Worm (Caenorhabditis elegans) whole organism, early embryonic: ENCODE measurements around the gene clh-1.
A peak's percentile ranks its signal among the peaks of the same experiment; 100 is the strongest.

Experiments
- B0310.2 ChIP-seq: sonication (generic microtip); optimal IDR thresholded peaks from 2 replicates; lab custom pipeline; 2016; ENCODE audit warnings: mild to moderate bottlenecking, missing genetic modification characterization, missing compliant biosample characterization
- F13C5.2 ChIP-seq: sonication (generic microtip); optimal IDR thresholded peaks from 2 replicates; lab custom pipeline; 2017; ENCODE audit warnings: mild to moderate bottlenecking, missing genetic modification characterization, inconsistent platforms, missing compliant biosample characterization
- aly-1 ChIP-seq: sonication (generic microtip); optimal IDR thresholded peaks from 2 replicates; lab custom pipeline; 2016; ENCODE audit warnings: missing genetic modification characterization, missing compliant biosample characterization
- ama-1 ChIP-seq: fragments of 150-350 bp; optimal IDR thresholded peaks from 2 replicates; lab custom pipeline; 2014
- ceh-13 ChIP-seq: fragments of 200-800 bp; sonication (Bioruptor generic); optimal IDR thresholded peaks from 2 replicates; lab custom pipeline; 2018; ENCODE audit warnings: mild to moderate bottlenecking, missing genetic modification characterization, missing compliant biosample characterization
- ceh-36 ChIP-seq: sonication (generic microtip); optimal IDR thresholded peaks from 2 replicates; lab custom pipeline; 2016; ENCODE audit warnings: missing genetic modification characterization, inconsistent platforms, missing compliant biosample characterization
- ets-7 ChIP-seq: sonication (generic microtip); optimal IDR thresholded peaks from 2 replicates; lab custom pipeline; 2016; ENCODE audit warnings: missing genotype, missing genetic modification characterization, missing compliant biosample characterization
- flt-1 ChIP-seq: fragments of 200-800 bp; sonication (Bioruptor generic); IDR thresholded peaks from 2 replicates; pipeline ENCODE4 v1.3.6; 2022; ENCODE audit warnings: missing genetic modification characterization, missing compliant biosample characterization
- hmbx-1 ChIP-seq: sonication (generic microtip); optimal IDR thresholded peaks from 2 replicates; lab custom pipeline; 2016; ENCODE audit warnings: mild to moderate bottlenecking, missing genetic modification characterization, missing compliant biosample characterization
- hmg-4 ChIP-seq: fragments of 200-800 bp; sonication (Bioruptor generic); optimal IDR thresholded peaks from 2 replicates; lab custom pipeline; 2018; ENCODE audit warnings: mild to moderate bottlenecking, missing genetic modification characterization, missing compliant biosample characterization
- hnd-1 ChIP-seq: sonication (generic microtip); optimal IDR thresholded peaks from 2 replicates; lab custom pipeline; 2016; ENCODE audit warnings: missing genetic modification characterization, missing compliant biosample characterization
- pes-1 ChIP-seq: fragments of 200-800 bp; sonication (Bioruptor generic); IDR thresholded peaks from 2 replicates; pipeline ENCODE4 v1.3.6; 2022; ENCODE audit warnings: missing genetic modification reagents, missing genetic modification characterization, missing compliant biosample characterization
- scrt-1 ChIP-seq: fragments of 200-800 bp; sonication (Bioruptor generic); IDR thresholded peaks from 2 replicates; pipeline ENCODE4 v1.3.6; 2022; ENCODE audit warnings: missing genetic modification characterization, missing compliant biosample characterization
- sea-1 ChIP-seq: fragments of 200-800 bp; sonication (Bioruptor generic); conservative IDR thresholded peaks from 2 replicates; pipeline ENCODE4 v1.3.6; 2022; ENCODE audit warnings: missing genetic modification characterization, missing compliant biosample characterization
- tbx-11 ChIP-seq: fragments of 200-800 bp; sonication (Bioruptor generic); IDR thresholded peaks from 2 replicates; pipeline ENCODE4 v1.3.6; 2022; ENCODE audit warnings: missing genetic modification characterization, missing compliant biosample characterization
- tbx-37 ChIP-seq: fragments of 200-800 bp; sonication (Bioruptor generic); conservative IDR thresholded peaks from 2 replicates; pipeline ENCODE4 v1.3.6; 2022; ENCODE audit warnings: missing genetic modification reagents, missing genetic modification characterization, missing compliant biosample characterization
- tra-4 ChIP-seq: sonication (generic microtip); optimal IDR thresholded peaks from 2 replicates; lab custom pipeline; 2017; ENCODE audit warnings: missing genetic modification characterization, missing compliant biosample characterization

Gene clh-1

ce11 chrII:11835208-11835607 is 21.1 kb downstream of the clh-1 start, which contains the start of gene T27D12.6:
T27D12.6 (plus strand) TSS chrII:11835508.
- TF ChIP-seq aly-1 (tag; lab: Kevin White, UChicago) (no peak), tra-4 (no peak), hmg-4 (GFP tag; lab: Kevin White, UChicago) (no peak), hmbx-1 (tag; lab: Kevin White, UChicago) (no peak), B0310.2 (tag; lab: Kevin White, UChicago) (no peak), scrt-1 (GFP tag; lab: Robert Waterston, UW) (no peak), ceh-13 (GFP tag; lab: Kevin White, UChicago) (no peak), flt-1 (GFP tag; lab: Robert Waterston, UW) (no peak), ama-1 (lab: Kevin White, UChicago) (no peak), tbx-11 (GFP tag; lab: Robert Waterston, UW) (no peak), ceh-36 (tag; lab: Kevin White, UChicago) (no peak), F13C5.2 (no peak), ets-7 (tag; lab: Kevin White, UChicago) (no peak), pes-1 (GFP tag; lab: Robert Waterston, UW) (no peak), sea-1 (GFP tag; lab: Robert Waterston, UW) (no peak)

ce11 chrII:11832475-11832874 is 23.8 kb downstream of the clh-1 start, which contains the start of gene clec-144:
clec-144 (minus strand) TSS chrII:11832575.
- TF ChIP-seq flt-1 (GFP tag; lab: Robert Waterston, UW): no peak

ce11 chrII:11830601-11831000 is 25.7 kb downstream of the clh-1 start:
- TF ChIP-seq tbx-11 (GFP tag; lab: Robert Waterston, UW) (no peak), scrt-1 (GFP tag; lab: Robert Waterston, UW) (no peak), tra-4 (no peak), hmbx-1 (tag; lab: Kevin White, UChicago) (no peak), F13C5.2 (no peak), flt-1 (GFP tag; lab: Robert Waterston, UW) (no peak), ets-7 (tag; lab: Kevin White, UChicago) (no peak), ama-1 (lab: Kevin White, UChicago) (no peak), tbx-37 (no peak), pes-1 (GFP tag; lab: Robert Waterston, UW) (no peak), hnd-1 (tag; lab: Kevin White, UChicago) (no peak), sea-1 (GFP tag; lab: Robert Waterston, UW) (no peak), B0310.2 (tag; lab: Kevin White, UChicago) (no peak), hmg-4 (GFP tag; lab: Kevin White, UChicago) (no peak), ceh-36 (tag; lab: Kevin White, UChicago) (no peak), aly-1 (tag; lab: Kevin White, UChicago) (no peak), ceh-13 (GFP tag; lab: Kevin White, UChicago) (no peak)

- TF ChIP-seq ets-7 (tag; lab: Kevin White, UChicago) (no peak), flt-1 (GFP tag; lab: Robert Waterston, UW) (no peak), scrt-1 (GFP tag; lab: Robert Waterston, UW) (no peak), ceh-36 (tag; lab: Kevin White, UChicago) (no peak), aly-1 (tag; lab: Kevin White, UChicago) (no peak), sea-1 (GFP tag; lab: Robert Waterston, UW) (no peak), tbx-11 (GFP tag; lab: Robert Waterston, UW) (no peak), hmg-4 (GFP tag; lab: Kevin White, UChicago) (no peak), hnd-1 (tag; lab: Kevin White, UChicago) (no peak), ceh-13 (GFP tag; lab: Kevin White, UChicago) (no peak), hmbx-1 (tag; lab: Kevin White, UChicago) (no peak), B0310.2 (tag; lab: Kevin White, UChicago) (no peak), F13C5.2 (no peak)
Observed at ce11 chrII:11829920-11830319, 26.3 kb downstream of the clh-1 start, which contains the start of gene pes-5. pes-5 (minus strand) TSS chrII:11830020.

ce11 chrII:11824673-11825072 is 31.6 kb downstream of the clh-1 start:
- peak; percentile 71 for TF ChIP-seq scrt-1 (GFP tag; lab: Robert Waterston, UW)
- TF ChIP-seq tbx-11 (GFP tag; lab: Robert Waterston, UW): 0 out of 2 replicates have a peak, but pooled peaks have one; percentile 51

- TF ChIP-seq tra-4: no peak
- no peak for TF ChIP-seq B0310.2 (tag; lab: Kevin White, UChicago)
- no peak for TF ChIP-seq hmg-4 (GFP tag; lab: Kevin White, UChicago)
- no peak for TF ChIP-seq aly-1 (tag; lab: Kevin White, UChicago)
- TF ChIP-seq ets-7 (tag; lab: Kevin White, UChicago): no peak
- TF ChIP-seq scrt-1 (GFP tag; lab: Robert Waterston, UW): no peak
- TF ChIP-seq ceh-13 (GFP tag; lab: Kevin White, UChicago): no peak
- no peak for TF ChIP-seq tbx-37
- no peak for TF ChIP-seq pes-1 (GFP tag; lab: Robert Waterston, UW)
- TF ChIP-seq sea-1 (GFP tag; lab: Robert Waterston, UW): no peak
- no peak for TF ChIP-seq hmbx-1 (tag; lab: Kevin White, UChicago)
- no peak for TF ChIP-seq ceh-36 (tag; lab: Kevin White, UChicago)
Observed at ce11 chrII:11823566-11824308, 32.5 kb downstream of the clh-1 start, which contains the start of gene Y6D1A.1. Y6D1A.1 (minus strand) TSS chrII:11823616.

DNA sequence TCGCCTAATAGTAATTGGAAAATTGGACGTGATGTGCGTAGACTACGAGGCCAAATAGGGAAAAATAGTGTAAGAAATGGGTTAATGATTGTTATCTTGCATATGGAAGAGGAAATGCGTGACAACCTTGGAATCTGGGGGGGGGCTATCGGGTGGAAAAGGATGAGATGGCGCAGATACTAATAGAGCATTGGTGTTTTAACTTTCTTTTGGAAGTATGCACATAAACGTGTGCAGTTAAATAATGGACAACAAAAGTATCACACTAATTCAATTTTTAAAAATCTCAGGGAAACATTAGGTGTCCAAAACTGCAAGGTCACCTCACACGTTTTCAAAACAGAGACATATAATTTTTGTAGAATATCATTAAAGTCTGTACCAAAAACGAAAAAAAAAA is 36.4 kb downstream of the clh-1 start, which contains the start of gene Y6D1A.2:
Gene Y6D1A.2 (minus strand): TSS at position 101 of the 400 bp plus-strand sequence.
- no peak for TF ChIP-seq ama-1 (lab: Kevin White, UChicago)
- TF ChIP-seq tbx-11 (GFP tag; lab: Robert Waterston, UW): no peak
- TF ChIP-seq sea-1 (GFP tag; lab: Robert Waterston, UW): no peak
- TF ChIP-seq ceh-36 (tag; lab: Kevin White, UChicago): no peak
- TF ChIP-seq F13C5.2: no peak
- no peak for TF ChIP-seq hmg-4 (GFP tag; lab: Kevin White, UChicago)
- no peak for TF ChIP-seq scrt-1 (GFP tag; lab: Robert Waterston, UW)
- no peak for TF ChIP-seq tbx-37
- TF ChIP-seq hnd-1 (tag; lab: Kevin White, UChicago): no peak
- no peak for TF ChIP-seq ets-7 (tag; lab: Kevin White, UChicago)
- TF ChIP-seq flt-1 (GFP tag; lab: Robert Waterston, UW): no peak
- no peak for TF ChIP-seq tra-4
- TF ChIP-seq pes-1 (GFP tag; lab: Robert Waterston, UW): no peak
- TF ChIP-seq ceh-13 (GFP tag; lab: Kevin White, UChicago): no peak
- TF ChIP-seq B0310.2 (tag; lab: Kevin White, UChicago): no peak
- TF ChIP-seq hmbx-1 (tag; lab: Kevin White, UChicago): no peak
- no peak for TF ChIP-seq aly-1 (tag; lab: Kevin White, UChicago)
